Fruit fly (Drosophila melanogaster) ovary, adult (tissue): Measurements from ENCODE around the gene CG12608.

Experiments
- CG17801 ChIP-seq: fragments of 200-800 bp; optimal IDR thresholded peaks from 2 replicates; lab custom pipeline; 2019; ENCODE audit warnings: missing biosample characterization, mild to moderate bottlenecking, missing genetic modification characterization, moderate library complexity; ENCODE audit not compliant: partially characterized antibody

CG12608 gene

DNA sequence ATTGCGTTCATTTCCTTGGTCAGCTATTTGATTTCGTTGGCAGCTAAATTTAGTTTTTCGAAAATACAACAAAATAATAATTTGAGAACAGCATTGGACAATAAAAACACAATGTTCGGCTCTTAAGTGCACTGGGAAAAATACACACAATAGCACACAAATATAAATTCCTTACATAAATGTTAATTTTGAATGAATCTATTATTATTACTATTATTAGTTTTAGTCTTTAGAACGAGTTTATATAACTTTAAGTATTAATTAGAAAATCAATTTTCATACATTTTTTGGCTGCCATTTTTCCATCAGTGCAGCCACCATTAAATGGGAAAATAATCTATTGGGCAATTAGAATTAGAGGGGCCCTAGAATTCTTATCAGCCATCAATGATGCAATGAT is 34.5 kb downstream of the CG12608 start:
- TF ChIP-seq CG17801 (GFP tag; lab: Kevin White, UChicago) = no peak

DNA sequence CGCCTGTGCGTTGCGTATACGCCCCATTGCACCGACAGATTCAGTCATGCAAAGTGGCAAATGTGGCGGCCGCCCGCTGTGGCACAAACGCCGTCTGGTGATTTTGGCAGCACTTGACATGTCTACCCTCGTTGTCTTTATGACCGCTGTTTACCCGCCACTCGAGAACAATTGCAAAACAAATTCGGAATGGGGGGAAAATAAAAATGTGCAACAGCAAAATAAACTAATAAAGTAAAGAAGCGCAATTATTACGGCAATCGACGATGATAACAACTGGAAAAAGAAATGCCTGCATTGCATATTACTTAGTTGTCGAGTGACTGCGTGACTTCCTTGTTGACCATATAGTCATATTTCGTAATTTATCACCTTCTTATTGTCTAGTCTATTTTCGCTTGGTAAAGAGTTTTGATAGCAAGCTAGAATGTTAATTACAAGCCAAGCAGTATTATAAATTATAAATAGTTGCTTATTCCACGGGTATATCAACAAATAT is 35.9 kb downstream of the CG12608 start:
- peak; percentile 81 for TF ChIP-seq CG17801 (GFP tag; lab: Kevin White, UChicago)

DNA sequence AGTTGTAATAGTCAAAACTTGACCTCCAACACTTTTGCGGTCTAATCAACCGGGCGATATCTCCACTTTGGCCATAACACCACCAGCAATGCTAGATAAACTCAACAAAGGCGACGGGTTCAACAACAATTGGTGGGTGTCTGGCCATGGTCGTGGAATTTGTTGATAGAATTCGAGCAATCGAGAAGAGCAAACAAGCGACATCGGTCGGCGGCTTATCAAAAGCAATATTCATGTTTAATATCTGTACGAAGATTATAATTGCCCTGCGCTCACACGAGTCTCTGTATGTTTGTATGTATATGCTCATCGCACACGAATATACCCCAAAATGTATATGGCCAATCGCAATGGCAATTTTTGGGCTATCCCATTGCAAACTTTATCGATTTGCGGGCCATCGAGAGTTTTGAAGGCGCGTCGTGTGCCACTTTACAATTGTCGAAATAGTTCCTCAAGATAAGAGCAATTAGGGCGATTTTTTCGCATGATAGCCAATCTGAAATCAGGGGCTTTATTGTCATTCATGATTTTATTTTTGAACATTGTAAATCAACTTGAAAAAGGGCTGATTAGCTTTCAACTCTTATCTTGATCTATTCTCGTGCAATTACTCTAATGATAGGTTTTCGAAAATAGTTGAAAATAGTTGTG is 36.8 kb downstream of the CG12608 start:
- no peak for TF ChIP-seq CG17801 (GFP tag; lab: Kevin White, UChicago)

DNA sequence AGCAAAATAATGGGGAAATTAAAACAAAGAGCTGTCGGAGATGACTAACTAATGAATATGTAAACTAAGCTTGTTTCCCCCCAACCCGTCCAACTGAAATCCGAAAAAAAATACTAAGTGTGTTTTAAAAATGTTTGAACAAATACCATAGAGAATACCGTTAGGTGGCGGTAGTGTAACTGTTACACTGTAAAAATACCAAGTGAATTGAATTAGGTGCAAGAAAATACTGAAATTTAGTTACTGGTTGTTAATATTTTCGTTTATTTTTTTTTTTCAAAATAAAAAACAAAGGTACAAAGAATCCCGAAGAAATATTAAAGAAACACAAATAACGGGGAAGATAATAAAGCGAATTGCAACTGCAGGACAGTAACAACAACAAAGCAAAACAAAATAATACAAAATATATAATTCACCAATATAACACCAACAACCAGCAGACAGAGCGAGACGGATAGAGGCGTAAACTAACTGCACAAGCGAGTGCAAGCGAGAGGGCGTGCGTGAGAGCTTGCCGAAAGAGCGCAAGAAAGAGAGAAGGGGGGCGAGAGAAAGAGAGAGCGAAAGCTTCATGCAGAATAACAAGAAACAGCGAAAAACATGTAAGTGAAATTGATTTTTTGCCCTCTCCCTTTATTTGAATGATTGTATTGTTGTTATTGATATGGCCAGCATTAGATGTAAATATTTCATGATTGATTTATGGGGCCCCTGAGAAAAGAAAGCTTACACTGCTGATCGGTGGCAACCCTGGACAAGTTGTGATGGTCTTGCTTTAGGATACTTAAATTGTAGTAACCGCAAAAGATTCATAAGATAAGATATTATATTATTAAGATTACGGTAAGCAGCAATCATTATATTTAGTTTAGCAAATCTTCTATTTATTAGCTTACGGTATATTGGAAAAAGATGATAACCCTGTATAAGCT is 38.2 kb downstream of the CG12608 start:
- peak; percentile 59 for TF ChIP-seq CG17801 (GFP tag; lab: Kevin White, UChicago)

DNA sequence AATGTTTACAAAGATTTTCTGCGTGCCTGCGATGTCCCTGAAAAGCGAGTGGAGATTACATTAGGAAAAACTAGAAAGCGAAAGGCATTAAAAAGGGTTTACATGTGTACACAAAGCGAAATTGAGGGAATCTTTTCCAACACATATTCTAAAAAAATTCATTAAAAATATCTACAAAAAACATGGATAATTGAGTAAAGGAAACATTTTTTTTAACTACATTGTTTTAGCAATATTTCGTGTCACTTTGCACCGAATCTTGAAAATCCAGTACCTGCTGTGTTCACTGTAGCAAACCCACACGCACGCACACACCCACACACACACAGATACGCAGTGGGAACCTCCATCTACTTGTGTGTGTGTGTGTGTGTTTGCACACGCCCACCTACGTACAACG is 40.2 kb downstream of the CG12608 start:
- TF ChIP-seq CG17801 (GFP tag; lab: Kevin White, UChicago) = no peak

DNA sequence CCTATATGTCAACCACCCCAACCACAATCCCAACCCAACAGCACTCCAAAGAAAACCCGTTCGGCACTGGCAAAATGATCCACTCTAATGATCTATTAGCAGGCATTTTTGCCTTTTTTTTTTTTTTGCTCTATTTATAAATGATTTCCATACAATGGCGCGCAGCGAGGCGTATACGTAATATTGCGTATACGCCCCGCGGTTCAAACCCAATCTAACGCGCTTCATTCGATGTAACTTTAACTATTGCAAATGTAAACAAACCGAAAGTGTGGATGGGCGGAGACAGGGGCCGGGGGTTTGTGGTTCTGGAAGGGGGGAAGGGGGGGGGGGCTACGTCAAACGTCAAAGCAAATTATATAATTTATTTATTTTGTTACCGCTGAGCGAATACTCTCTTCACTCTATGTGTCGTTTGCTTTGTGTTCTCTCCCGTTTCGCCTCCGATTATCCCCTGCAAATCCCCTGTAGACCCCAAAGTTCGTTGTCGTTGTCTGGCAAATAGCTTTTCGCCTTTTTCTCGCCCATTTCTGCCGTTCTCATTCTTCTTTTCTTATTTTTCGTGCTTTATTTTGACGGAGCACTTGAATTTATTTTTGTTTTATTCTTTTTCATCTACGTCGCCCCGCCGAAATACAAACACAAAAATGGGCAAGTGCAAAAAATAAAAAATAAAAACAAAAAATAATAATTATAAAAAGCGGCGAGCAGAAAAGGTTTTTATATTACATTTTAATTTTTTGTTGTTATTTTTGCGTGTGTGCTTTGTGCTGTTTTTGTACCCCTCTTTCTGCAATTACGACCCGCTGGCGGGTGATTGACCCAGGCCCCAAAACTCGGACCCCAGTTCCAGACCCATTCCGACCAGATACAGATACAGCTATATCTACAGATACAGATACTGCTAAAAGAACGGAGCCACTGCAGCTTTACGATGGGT is 41.0 kb downstream of the CG12608 start:
- TF ChIP-seq CG17801 (GFP tag; lab: Kevin White, UChicago) = peak; percentile 96

DNA sequence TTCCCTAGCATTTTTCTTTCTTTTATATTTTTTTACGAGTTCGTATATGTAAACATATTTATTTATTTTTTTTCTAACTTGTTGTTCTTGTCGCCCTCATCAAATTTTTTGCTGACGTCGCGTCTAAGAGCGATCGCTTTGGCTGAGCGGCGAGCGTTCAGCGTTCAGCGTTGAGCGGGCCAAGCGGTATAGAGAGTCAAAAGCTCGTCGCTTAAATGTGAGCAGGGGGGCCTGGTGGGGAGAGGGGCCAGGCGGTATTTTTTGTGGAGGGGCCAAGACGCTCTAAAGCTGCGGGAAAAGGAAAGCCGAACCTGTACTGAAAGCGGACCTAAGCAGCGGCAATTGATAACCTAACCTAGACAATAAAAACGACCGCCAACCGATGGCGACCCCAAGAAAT is 43.2 kb downstream of the CG12608 start:
- TF ChIP-seq CG17801 (GFP tag; lab: Kevin White, UChicago) = peak; percentile 53

DNA sequence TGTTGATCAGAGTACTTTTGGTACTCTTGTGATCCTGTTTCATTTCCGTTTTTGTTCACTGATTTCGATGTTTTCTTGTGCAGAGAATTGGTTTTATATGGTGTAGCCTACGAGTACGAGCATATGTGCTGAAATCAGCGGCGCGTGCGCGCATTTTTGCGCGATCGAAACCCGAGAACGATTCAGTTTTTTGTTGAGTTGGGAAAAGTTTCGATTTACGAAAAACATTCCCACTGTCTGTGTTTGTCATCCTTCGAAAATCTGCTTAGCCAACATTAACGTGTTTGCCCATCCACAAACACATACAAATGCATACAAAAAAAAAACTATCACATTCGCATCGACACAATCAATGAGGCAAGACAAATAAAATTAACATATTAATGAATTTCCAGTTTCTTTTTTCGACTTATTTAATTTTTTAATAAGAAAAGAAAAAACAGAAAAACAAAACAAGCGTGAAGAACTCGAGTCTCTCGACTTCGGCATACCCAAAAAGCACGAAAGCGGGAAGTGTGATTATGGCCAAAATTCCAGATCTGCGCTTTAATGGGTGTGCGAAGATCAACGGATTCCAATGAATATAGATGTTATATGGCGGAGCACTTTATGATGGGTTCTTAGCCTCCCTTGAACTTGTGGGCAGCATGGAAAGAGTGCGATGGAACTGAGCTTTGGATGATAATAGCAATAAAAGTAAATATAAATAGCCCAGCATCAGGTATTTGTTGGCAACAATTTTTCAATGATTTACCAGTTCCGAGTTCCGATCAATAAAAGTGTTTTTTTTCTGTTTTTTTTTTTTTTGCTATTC is 44.3 kb downstream of the CG12608 start:
- no peak for TF ChIP-seq CG17801 (GFP tag; lab: Kevin White, UChicago)

DNA sequence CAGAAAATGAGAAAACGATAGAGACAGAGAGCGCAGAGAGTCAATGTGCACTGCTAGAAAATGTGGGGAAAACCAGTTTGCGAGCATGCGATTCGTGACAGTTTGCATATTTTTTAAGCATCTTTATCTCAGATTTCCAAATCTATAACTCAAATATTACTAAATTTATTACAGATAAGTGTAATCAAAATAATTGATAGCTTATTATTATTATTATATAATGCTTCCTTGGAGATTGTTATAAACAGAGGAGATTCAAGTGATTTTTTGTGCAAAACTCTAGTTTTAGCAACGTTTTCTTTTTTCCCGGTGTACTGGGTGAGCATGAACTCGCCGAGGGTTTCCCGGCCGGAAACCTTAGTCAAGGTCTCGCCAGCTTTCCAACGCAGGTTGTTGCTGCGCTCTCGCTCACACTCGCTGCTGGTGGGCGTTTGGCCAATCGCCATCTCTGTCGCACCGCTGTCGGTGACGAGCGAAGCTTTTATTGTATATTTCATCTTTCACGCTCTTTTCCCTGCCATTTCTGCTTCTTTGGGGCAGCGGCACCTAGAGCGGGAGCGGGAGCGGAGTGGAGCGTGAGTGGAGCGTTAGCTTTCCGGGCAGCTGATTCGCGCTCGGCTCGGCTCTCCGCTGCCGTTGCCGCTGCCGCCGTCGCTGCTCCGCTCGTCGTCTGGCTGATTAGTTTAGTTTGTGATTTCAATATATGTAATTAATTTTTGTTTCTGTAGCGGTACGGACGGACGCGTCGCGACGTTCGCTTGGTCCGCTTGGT is 45.9 kb downstream of the CG12608 start:
- peak; percentile 96 for TF ChIP-seq CG17801 (GFP tag; lab: Kevin White, UChicago)

DNA sequence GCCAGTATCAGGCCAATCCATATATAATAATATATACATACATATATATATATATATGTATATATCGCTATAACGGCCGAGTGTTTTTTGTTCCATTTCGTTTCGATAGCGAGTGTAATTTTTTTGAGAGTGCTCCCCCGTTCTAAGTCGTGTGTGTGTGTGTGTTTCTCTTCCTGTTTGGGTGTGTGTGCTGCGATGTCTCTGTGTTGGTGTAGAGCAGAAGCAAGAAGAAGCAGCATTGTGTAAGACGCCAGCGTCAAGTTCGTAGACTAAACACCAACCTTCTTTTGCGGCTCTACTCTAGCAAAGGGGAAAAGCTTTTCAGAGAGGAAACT is 46.5 kb downstream of the CG12608 start:
- TF ChIP-seq CG17801 (GFP tag; lab: Kevin White, UChicago) = no peak

DNA sequence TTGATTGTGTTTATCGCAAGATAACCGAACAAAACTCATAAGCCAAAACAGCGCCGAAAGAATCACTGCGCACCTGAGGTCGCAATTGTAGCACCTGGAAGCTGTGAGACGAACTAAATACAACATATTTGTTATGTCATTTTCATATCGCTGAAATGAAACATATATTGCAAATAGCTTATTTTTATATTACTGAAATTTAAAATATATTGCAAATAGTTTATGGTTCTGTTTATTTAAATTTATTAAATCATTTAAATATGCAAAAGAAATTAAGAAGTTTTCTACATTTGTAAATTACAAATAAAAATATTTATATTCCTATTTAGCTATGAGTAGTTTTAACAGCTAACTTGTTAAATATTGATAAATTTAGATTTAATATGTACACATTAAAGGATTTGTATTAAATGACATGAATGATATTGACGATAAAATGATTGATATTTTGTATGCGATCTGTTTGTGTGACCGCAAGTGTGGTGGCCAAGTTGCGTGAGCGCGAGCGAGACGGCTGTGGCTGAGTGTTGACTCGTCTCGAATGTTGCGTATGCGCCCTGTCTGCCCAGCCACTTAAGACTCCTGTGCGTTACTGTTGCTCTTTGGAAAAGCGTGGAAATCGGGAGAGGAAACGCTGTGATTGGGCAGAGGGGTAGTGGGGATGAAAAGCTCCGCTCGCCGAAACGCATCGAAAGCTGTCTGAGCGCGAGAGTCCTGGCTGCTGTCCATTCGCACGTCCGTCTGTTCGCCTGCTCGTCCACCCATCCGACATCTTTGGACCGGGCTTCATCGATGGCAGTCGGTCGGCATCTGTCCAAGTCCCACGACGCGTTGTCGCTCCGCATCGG is 47.2 kb downstream of the CG12608 start, which contains the start of gene gce:
gce (plus strand) TSS at position 798 of the 848 bp plus-strand sequence.
- TF ChIP-seq CG17801 (GFP tag; lab: Kevin White, UChicago) = no peak
